Worm (Caenorhabditis elegans) whole organism, midembryonic: Measurements from ENCODE around the gene ZK652.8.

Source experiments
- T22C8.4 ChIP-seq: fragments of 200-800 bp; sonication (Bioruptor generic); IDR thresholded peaks from 2 replicates; pipeline ENCODE4 v1.3.6; 2022; ENCODE audit warnings: missing genetic modification characterization, missing compliant biosample characterization
- flt-1 ChIP-seq: fragments of 200-800 bp; sonication (Bioruptor generic); IDR thresholded peaks from 2 replicates; pipeline ENCODE4 v1.3.6; 2022; ENCODE audit warnings: missing genetic modification characterization, missing compliant biosample characterization
- klf-2 ChIP-seq: fragments of 200-800 bp; sonication (Bioruptor generic); conservative IDR thresholded peaks from 2 replicates; pipeline ENCODE4 v1.3.6; 2022; ENCODE audit warnings: missing genetic modification reagents, missing genetic modification characterization, missing compliant biosample characterization
- med-1 ChIP-seq: sonication (generic microtip); optimal IDR thresholded peaks from 2 replicates; lab custom pipeline; 2017; ENCODE audit warnings: missing genetic modification characterization, mild to moderate bottlenecking, missing compliant biosample characterization, antibody characterized with exemption, missing genetic modification reagents; ENCODE audit not compliant: insufficient read depth
- ref-1 ChIP-seq: fragments of 200-800 bp; sonication (Bioruptor generic); conservative IDR thresholded peaks from 2 replicates; pipeline ENCODE4 v1.3.6; 2022; ENCODE audit warnings: missing genetic modification reagents, missing genetic modification characterization, missing compliant biosample characterization
- tab-1 ChIP-seq: fragments of 200-800 bp; sonication (Bioruptor generic); IDR thresholded peaks from 2 replicates; pipeline ENCODE4 v1.3.6; 2022; ENCODE audit warnings: missing genetic modification characterization, missing compliant biosample characterization
- ztf-23 ChIP-seq: fragments of 200-800 bp; sonication (Bioruptor generic); IDR thresholded peaks from 2 replicates; pipeline ENCODE4 v1.3.6; 2022; ENCODE audit warnings: missing genetic modification reagents, missing genetic modification characterization, missing compliant biosample characterization
- ztf-29 ChIP-seq: fragments of 200-800 bp; sonication (Bioruptor generic); IDR thresholded peaks from 2 replicates; pipeline ENCODE4 v1.3.6; 2022; ENCODE audit warnings: missing genetic modification reagents, missing genetic modification characterization, missing compliant biosample characterization

DNA sequence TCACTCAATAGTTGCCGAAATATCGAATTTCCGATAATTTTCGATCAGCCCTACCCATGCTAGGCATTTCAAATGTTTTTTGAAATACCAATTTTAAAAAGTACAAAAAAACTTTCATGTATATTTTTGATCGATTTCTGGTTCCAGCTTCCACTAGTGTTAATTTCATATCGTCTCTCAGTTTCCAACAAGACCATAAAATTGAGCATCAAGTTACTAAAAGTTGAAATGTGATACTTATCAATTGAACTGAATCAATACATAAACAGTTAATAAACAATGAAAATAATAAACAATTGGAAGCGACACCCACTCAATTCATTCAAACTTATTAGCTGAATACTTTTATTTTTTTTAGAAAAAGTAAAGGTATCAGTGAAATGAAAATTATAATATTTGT lies 22.8 kb upstream of the ZK652.8 start, which contains the start of gene cup-4:
- TF ChIP-seq tab-1 (GFP tag; lab: Robert Waterston, UW), result no peak
- TF ChIP-seq klf-2 (GFP tag; lab: Robert Waterston, UW), result no peak
- no peak for TF ChIP-seq med-1
- TF ChIP-seq flt-1, result no peak
- no peak for TF ChIP-seq ztf-29
- no peak for TF ChIP-seq ref-1 (GFP tag; lab: Robert Waterston, UW)
- no peak for TF ChIP-seq T22C8.4 (GFP tag; lab: Robert Waterston, UW)
- TF ChIP-seq ztf-23 (GFP tag; lab: Robert Waterston, UW), result no peak
